Worm (Caenorhabditis elegans) whole organism, L1 larva: ENCODE measurements around the gene F55B11.6.

ENCODE experiments used
- C34B4.2 ChIP-seq: sonication (generic microtip); optimal IDR thresholded peaks from 2 replicates; lab custom pipeline; 2017; ENCODE audit warnings: mild to moderate bottlenecking, missing genetic modification characterization, missing compliant biosample characterization
- Y116A8C.19 ChIP-seq: sonication (generic microtip); optimal IDR thresholded peaks from 2 replicates; lab custom pipeline; 2016; ENCODE audit warnings: missing compliant biosample characterization, missing genetic modification characterization, borderline replicate concordance
- aha-1 ChIP-seq: fragments of 150-350 bp; optimal IDR thresholded peaks from 2 replicates; lab custom pipeline; 2014; ENCODE audit warnings: missing biosample characterization, missing genetic modification characterization
- alr-1 ChIP-seq: fragments of 200-800 bp; sonication (Bioruptor generic); optimal IDR thresholded peaks from 2 replicates; lab custom pipeline; 2018; ENCODE audit warnings: borderline replicate concordance, mild to moderate bottlenecking, missing genetic modification characterization, missing compliant biosample characterization
- aly-2 ChIP-seq: fragments of 150-350 bp; optimal IDR thresholded peaks from 2 replicates; lab custom pipeline; 2014; ENCODE audit warnings: missing biosample characterization, missing genetic modification characterization
- ceh-63 ChIP-seq: fragments of 200-800 bp; sonication (Bioruptor generic); optimal IDR thresholded peaks from 2 replicates; lab custom pipeline; 2018; ENCODE audit warnings: mild to moderate bottlenecking, missing genetic modification characterization, missing compliant biosample characterization
- ceh-8 ChIP-seq: fragments of 200-800 bp; sonication (Bioruptor generic); optimal IDR thresholded peaks from 2 replicates; lab custom pipeline; 2018; ENCODE audit warnings: mild to moderate bottlenecking, missing genetic modification characterization, moderate library complexity, missing compliant biosample characterization
- ceh-82 ChIP-seq, 3 experiments: fragments of 150-350 bp in 1 of 3; sonication (generic microtip) in 2 of 3; optimal IDR thresholded peaks; 2 replicates each; lab custom pipeline; 2014 to 2017; ENCODE audit warnings: missing biosample characterization in 3 of 3, missing genetic modification characterization in 3 of 3
- ceh-88 ChIP-seq: fragments of 200-800 bp; sonication (Bioruptor generic); IDR thresholded peaks from 2 replicates; pipeline ENCODE4 v1.3.6; 2022; ENCODE audit warnings: missing genetic modification characterization, missing compliant biosample characterization
- ceh-90 ChIP-seq: sonication (generic microtip); optimal IDR thresholded peaks from 2 replicates; lab custom pipeline; 2016; ENCODE audit warnings: missing genetic modification characterization, missing compliant biosample characterization
- ces-1 ChIP-seq: fragments of 150-350 bp; optimal IDR thresholded peaks from 2 replicates; lab custom pipeline; 2014; ENCODE audit warnings: missing biosample characterization, missing genetic modification reagents, missing genetic modification characterization
- efl-3 ChIP-seq: fragments of 200-800 bp; sonication (Bioruptor generic); optimal IDR thresholded peaks from 2 replicates; lab custom pipeline; 2018; ENCODE audit warnings: mild to moderate bottlenecking, missing genetic modification characterization, missing compliant biosample characterization
- egl-27 ChIP-seq, 2 experiments: fragments of 150-350 bp in 1 of 2; sonication (generic microtip); optimal IDR thresholded peaks; 3 replicates each; lab custom pipeline; 2017 to 2018; ENCODE audit warnings: missing biosample characterization in 2 of 2, missing genetic modification characterization in 2 of 2, missing genetic modification reagents in 2 of 2
- elt-2 ChIP-seq: sonication (generic microtip); optimal IDR thresholded peaks from 2 replicates; lab custom pipeline; 2016; ENCODE audit warnings: missing genetic modification characterization, mild to moderate bottlenecking, inconsistent platforms, missing compliant biosample characterization, missing genetic modification reagents
- elt-3 ChIP-seq, 6 experiments: fragments of 150-350 bp in 1 of 6; sonication (generic microtip); optimal IDR thresholded peaks; 2 replicates each; lab custom pipeline; 2017 to 2018; ENCODE audit warnings: missing biosample characterization in 6 of 6, missing genetic modification characterization in 6 of 6, inconsistent platforms in 1 of 6
- ets-5 ChIP-seq: fragments of 200-800 bp; sonication (Bioruptor generic); IDR thresholded peaks from 2 replicates; pipeline ENCODE4 v1.3.6; 2022; ENCODE audit warnings: missing genetic modification characterization, missing compliant biosample characterization
- fkh-4 ChIP-seq: sonication (generic microtip); optimal IDR thresholded peaks from 2 replicates; lab custom pipeline; 2016; ENCODE audit warnings: missing compliant biosample characterization, missing genetic modification characterization, borderline replicate concordance
- fos-1 ChIP-seq: fragments of 150-350 bp; optimal IDR thresholded peaks from 2 replicates; lab custom pipeline; 2014; ENCODE audit warnings: missing biosample characterization, missing genetic modification characterization
- hpl-2 ChIP-seq: fragments of 150-350 bp; optimal IDR thresholded peaks from 2 replicates; lab custom pipeline; 2014; ENCODE audit warnings: missing biosample characterization, missing genetic modification reagents, missing genetic modification characterization
- irx-1 ChIP-seq: sonication (generic microtip); optimal IDR thresholded peaks from 2 replicates; lab custom pipeline; 2016; ENCODE audit warnings: missing genetic modification characterization, missing compliant biosample characterization
- isw-1 ChIP-seq: fragments of 200-800 bp; sonication (Bioruptor generic); IDR thresholded peaks from 2 replicates; pipeline ENCODE4 v1.3.6; 2022; ENCODE audit warnings: missing genetic modification characterization, missing compliant biosample characterization
- jun-1 ChIP-seq: fragments of 150-350 bp; optimal IDR thresholded peaks from 2 replicates; lab custom pipeline; 2014; ENCODE audit warnings: missing biosample characterization, missing genetic modification reagents, missing genetic modification characterization
- lin-14 ChIP-seq: fragments of 200-800 bp; sonication (Bioruptor generic); optimal IDR thresholded peaks from 2 replicates; lab custom pipeline; 2018; ENCODE audit warnings: mild to moderate bottlenecking, missing genetic modification characterization, moderate library complexity, missing compliant biosample characterization
- lin-15B ChIP-seq: fragments of 150-350 bp; sonication (generic microtip); optimal IDR thresholded peaks from 3 replicates; lab custom pipeline; 2014; ENCODE audit warnings: missing biosample characterization, missing genetic modification characterization
- lin-35 ChIP-seq, 2 experiments: fragments of 150-350 bp; optimal IDR thresholded peaks; 2 replicates each; lab custom pipeline; 2014; ENCODE audit warnings: missing biosample characterization in 2 of 2, missing genetic modification characterization in 2 of 2, missing genetic modification reagents in 2 of 2
- lin-39 ChIP-seq: fragments of 150-350 bp; optimal IDR thresholded peaks from 2 replicates; lab custom pipeline; 2014; ENCODE audit warnings: missing biosample characterization, missing genetic modification reagents, missing genetic modification characterization
- lir-3 ChIP-seq: sonication (generic microtip); optimal IDR thresholded peaks from 2 replicates; lab custom pipeline; 2016; ENCODE audit warnings: mild to moderate bottlenecking, missing genetic modification characterization, moderate library complexity, missing compliant biosample characterization; ENCODE audit not compliant: poor library complexity
- lsy-2 ChIP-seq, 2 experiments: fragments of 150-350 bp; optimal IDR thresholded peaks; 2 replicates each; lab custom pipeline; 2014; ENCODE audit warnings: missing biosample characterization in 2 of 2, missing genetic modification characterization in 2 of 2
- mab-9 ChIP-seq: fragments of 200-800 bp; sonication (Bioruptor generic); IDR thresholded peaks from 2 replicates; pipeline ENCODE4 v1.3.6; 2022; ENCODE audit warnings: missing genetic modification reagents, missing genetic modification characterization, missing compliant biosample characterization
- mdl-1 ChIP-seq, 2 experiments: fragments of 150-350 bp; optimal IDR thresholded peaks; 2 replicates each; lab custom pipeline; 2014 to 2017; ENCODE audit warnings: missing biosample characterization in 2 of 2, missing genetic modification characterization in 2 of 2, inconsistent platforms in 1 of 2
- mef-2 ChIP-seq: fragments of 150-350 bp; optimal IDR thresholded peaks from 2 replicates; lab custom pipeline; 2014; ENCODE audit warnings: missing biosample characterization, missing genetic modification characterization
- mep-1 ChIP-seq: fragments of 150-350 bp; optimal IDR thresholded peaks from 2 replicates; lab custom pipeline; 2014; ENCODE audit warnings: missing biosample characterization, missing genetic modification characterization
- nhr-77 ChIP-seq: fragments of 150-350 bp; optimal IDR thresholded peaks from 2 replicates; lab custom pipeline; 2014; ENCODE audit warnings: missing biosample characterization, missing genetic modification characterization
- pag-3 ChIP-seq: sonication (generic microtip); optimal IDR thresholded peaks from 2 replicates; lab custom pipeline; 2017; ENCODE audit warnings: missing genetic modification characterization, mild to moderate bottlenecking, missing compliant biosample characterization, antibody characterized with exemption, borderline replicate concordance; ENCODE audit not compliant: insufficient read depth
- pqm-1 ChIP-seq: sonication (generic microtip); optimal IDR thresholded peaks from 3 replicates; lab custom pipeline; 2017; ENCODE audit warnings: missing biosample characterization, missing genetic modification characterization
- snpc-4 ChIP-seq: fragments of 150-350 bp; optimal IDR thresholded peaks from 2 replicates; lab custom pipeline; 2014; ENCODE audit warnings: missing biosample characterization, missing genetic modification characterization
- snu-23 ChIP-seq: sonication (generic microtip); optimal IDR thresholded peaks from 2 replicates; lab custom pipeline; 2016; ENCODE audit warnings: missing genetic modification characterization, missing compliant biosample characterization
- tlp-1 ChIP-seq: fragments of 150-350 bp; optimal IDR thresholded peaks from 2 replicates; lab custom pipeline; 2014; ENCODE audit warnings: missing biosample characterization, missing genetic modification characterization
- unc-130 ChIP-seq: fragments of 150-350 bp; optimal IDR thresholded peaks from 2 replicates; lab custom pipeline; 2017; ENCODE audit warnings: missing biosample characterization, missing genetic modification characterization, inconsistent platforms
- unc-30 ChIP-seq: sonication (generic microtip); optimal IDR thresholded peaks from 2 replicates; lab custom pipeline; 2017; ENCODE audit warnings: missing biosample characterization, missing genetic modification characterization
- unc-62 ChIP-seq: fragments of 150-350 bp; optimal IDR thresholded peaks from 2 replicates; lab custom pipeline; 2014; ENCODE audit warnings: missing biosample characterization, missing genetic modification reagents, missing genetic modification characterization
- unc-98 ChIP-seq: fragments of 200-800 bp; sonication (Bioruptor generic); IDR thresholded peaks from 2 replicates; pipeline ENCODE4 v1.3.6; 2022; ENCODE audit warnings: missing genetic modification characterization, missing compliant biosample characterization
- vab-15 ChIP-seq: sonication (generic microtip); optimal IDR thresholded peaks from 2 replicates; lab custom pipeline; 2017; ENCODE audit warnings: missing genotype, mild to moderate bottlenecking, missing genetic modification characterization, missing compliant biosample characterization
- zag-1 ChIP-seq: fragments of 150-350 bp; optimal IDR thresholded peaks from 2 replicates; lab custom pipeline; 2014; ENCODE audit warnings: missing biosample characterization, missing genetic modification characterization
- zip-4 ChIP-seq: fragments of 200-800 bp; sonication (Bioruptor generic); optimal IDR thresholded peaks from 2 replicates; lab custom pipeline; 2018; ENCODE audit warnings: mild to moderate bottlenecking, missing genetic modification characterization, moderate library complexity, missing compliant biosample characterization
- ztf-4 ChIP-seq: fragments of 150-350 bp; optimal IDR thresholded peaks from 2 replicates; lab custom pipeline; 2014; ENCODE audit warnings: missing biosample characterization, missing genetic modification characterization

The F55B11.6 gene

DNA sequence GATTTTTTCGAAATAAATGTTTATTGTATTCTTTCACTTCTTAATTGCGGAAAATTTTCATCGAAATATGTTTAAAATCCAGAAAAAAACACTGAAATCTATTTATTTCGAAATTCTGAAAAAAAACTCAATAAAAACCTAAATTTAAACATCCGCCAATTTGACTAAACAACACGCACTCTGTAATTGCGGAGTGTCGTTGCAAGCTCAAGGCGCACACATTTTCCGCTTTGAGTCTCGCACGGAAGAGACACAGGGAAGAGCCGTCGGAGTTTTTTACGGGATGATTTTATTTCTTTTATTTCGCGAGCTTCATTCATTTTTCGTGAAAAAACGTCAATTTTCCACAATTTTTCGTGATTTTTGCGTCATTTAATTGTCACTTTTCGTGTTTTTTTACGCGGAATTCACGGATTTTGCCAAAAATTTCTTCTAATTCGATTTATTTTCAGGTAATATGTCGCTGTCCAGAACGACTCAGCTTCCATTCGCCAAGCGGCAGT, 47.1 kb upstream of the F55B11.6 start, which contains the start of gene dld-1 (continued):
- TF ChIP-seq ceh-82 (tag; optimal IDR thresholded peaks at IDR 0.05; lab: Kevin White, UChicago): peak; percentile 97 to 99 (median 98)
- no peak for TF ChIP-seq pag-3 (tag; lab: Kevin White, UChicago)
- peak in 4 of 6 experiments; percentile 47 to 99 (median 92) for TF ChIP-seq elt-3 (tag; optimal IDR thresholded peaks at IDR 0.05; lab: Kevin White, UChicago)
- TF ChIP-seq irx-1: peak; percentile 93
- peak; percentile 99 for TF ChIP-seq snu-23 (GFP tag; lab: Kevin White, UChicago)
- no peak for TF ChIP-seq ceh-63 (GFP tag; lab: Kevin White, UChicago)
- peak; percentile 97 for TF ChIP-seq aly-2
- no peak for TF ChIP-seq efl-3 (GFP tag; lab: Kevin White, UChicago)
- TF ChIP-seq ceh-90 (tag; lab: Kevin White, UChicago): peak; percentile 65
- TF ChIP-seq alr-1 (tag; lab: Kevin White, UChicago): no peak
- TF ChIP-seq jun-1 (tag; lab: Kevin White, UChicago): peak; percentile 96
- peak; percentile 98 for TF ChIP-seq lin-15B
- TF ChIP-seq isw-1 (GFP tag; lab: Robert Waterston, UW): peak; percentile 98
- peak; percentile 98 for TF ChIP-seq lin-39 (tag; lab: Kevin White, UChicago)
- no peak; the same call in none of the 2 replicates for TF ChIP-seq mab-9 (GFP tag; lab: Robert Waterston, UW)
- peak; percentile 97 for TF ChIP-seq unc-130 (tag; lab: Kevin White, UChicago)
- TF ChIP-seq vab-15: peak; percentile 92
- peak; percentile 90 for TF ChIP-seq ztf-4 (tag; lab: Kevin White, UChicago)
- peak; percentile 91 for TF ChIP-seq snpc-4 (tag; lab: Kevin White, UChicago)
- peak; percentile 97 for TF ChIP-seq lin-14
- TF ChIP-seq ceh-8 (GFP tag; lab: Kevin White, UChicago): peak; percentile 97
- peak; percentile 100 for TF ChIP-seq lin-35 (GFP tag; optimal IDR thresholded peaks at IDR 0.05; lab: Kevin White, UChicago)
- TF ChIP-seq tlp-1 (tag; lab: Kevin White, UChicago): no peak
- TF ChIP-seq ceh-88 (GFP tag; lab: Robert Waterston, UW): peak; percentile 90
- TF ChIP-seq aha-1 (tag; lab: Kevin White, UChicago): peak; percentile 82
- TF ChIP-seq zip-4: peak; percentile 93
- TF ChIP-seq mef-2 (tag; lab: Kevin White, UChicago): peak; percentile 87
- peak; percentile 89 for TF ChIP-seq lir-3 (tag; lab: Kevin White, UChicago)
- peak; percentile 90 for TF ChIP-seq hpl-2 (GFP tag; lab: Kevin White, UChicago)
- peak; percentile 56 for TF ChIP-seq pqm-1 (tag; lab: Kevin White, UChicago)
- TF ChIP-seq unc-30 (tag; lab: Kevin White, UChicago): peak; percentile 86
- no peak for TF ChIP-seq unc-98 (GFP tag; lab: Robert Waterston, UW)
- TF ChIP-seq Y116A8C.19 (tag; lab: Kevin White, UChicago): no peak
- peak; percentile 83 for TF ChIP-seq fkh-4 (tag; lab: Kevin White, UChicago)
- TF ChIP-seq ces-1: peak; percentile 31
- peak; percentile 96 for TF ChIP-seq nhr-77
- peak; percentile 98 for TF ChIP-seq lsy-2 (tag; optimal IDR thresholded peaks at IDR 0.05; lab: Kevin White, UChicago)
- TF ChIP-seq mdl-1 (tag; optimal IDR thresholded peaks at IDR 0.05; lab: Kevin White, UChicago): peak in 1 of 2 experiments; percentile 94
- no peak for TF ChIP-seq unc-62 (GFP tag; lab: Kevin White, UChicago)
- peak; percentile 98 for TF ChIP-seq zag-1 (tag; lab: Kevin White, UChicago)
- no peak for TF ChIP-seq ets-5 (GFP tag; lab: Robert Waterston, UW)
- peak; percentile 67 to 87 for TF ChIP-seq egl-27 (tag; optimal IDR thresholded peaks at IDR 0.05; lab: Kevin White, UChicago)
- peak; percentile 58 for TF ChIP-seq C34B4.2 (tag; lab: Kevin White, UChicago)
- peak; percentile 97 for TF ChIP-seq mep-1 (tag; lab: Kevin White, UChicago)
- peak; percentile 75 for TF ChIP-seq elt-2 (tag; lab: Kevin White, UChicago)
- TF ChIP-seq fos-1 (tag; lab: Kevin White, UChicago): peak; percentile 96
- TF ChIP-seq, all 84 proteins: peak for 68
